Worm (Caenorhabditis elegans): ENCODE data around the gene dpy-27.
"Not testable (repeated sequence)": the region's sequence is repeated elsewhere in the genome, so short reads cannot be mapped to it uniquely, and the experiment has no call there.

dpy-27 gene

ce11 chrIII:3843514-3843913 lies 24.0 kb upstream of the dpy-27 start, which contains the start of gene C36A4.4:
C36A4.4 (minus strand) TSS chrIII:3843614.
- TF ChIP-seq F37B4.10 (GFP tag; IDR thresholded peaks at IDR 0.05); F57C9.4 (tag; optimal IDR thresholded peaks at IDR 0.05); ztf-3 (GFP tag; optimal IDR thresholded peaks at IDR 0.05): not testable (repeated sequence)

- not testable (repeated sequence) for TF ChIP-seq snpc-3.4, K12H6.12, F10E7.11 (tag; optimal IDR thresholded peaks at IDR 0.05)
Measured at ce11 chrIII:3840279-3840678, 20.8 kb upstream of the dpy-27 start, which contains the start of gene C36A4.11. C36A4.11 (plus strand) TSS chrIII:3840579.

DNA sequence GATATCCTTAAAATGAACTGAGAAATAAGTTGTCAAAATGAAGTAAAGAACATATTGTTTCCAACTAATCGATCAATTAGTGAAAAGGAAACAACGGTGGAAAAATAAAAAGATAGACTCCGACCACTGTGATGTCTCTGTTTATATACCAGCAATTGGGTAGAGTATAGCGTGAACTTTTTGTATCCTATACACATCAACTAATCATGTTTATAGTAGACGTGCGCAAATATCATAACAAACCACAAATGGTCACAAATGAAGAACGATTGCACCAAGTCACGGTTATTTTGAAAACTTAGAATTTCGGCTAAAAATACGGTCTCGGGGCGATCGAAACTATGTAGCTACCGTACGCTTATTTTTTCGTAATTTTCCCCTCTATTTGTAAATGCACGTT lies 20.2 kb upstream of the dpy-27 start, which contains the start of gene cyp-25A3:
Gene cyp-25A3, minus strand, starts transcription at position 101 of the 400 bp plus-strand sequence.
- TF ChIP-seq ekl-4 (GFP tag; IDR thresholded peaks at IDR 0.05) = no peak
- no peak for TF ChIP-seq ztf-25 (GFP tag; IDR thresholded peaks at IDR 0.05)
- TF ChIP-seq athp-1 (tag; optimal IDR thresholded peaks at IDR 0.05) = no peak
- no peak for TF ChIP-seq ztf-18 (tag; optimal IDR thresholded peaks at IDR 0.05)
- no peak for TF ChIP-seq tlf-1 (GFP tag; optimal IDR thresholded peaks at IDR 0.05)
- no peak for TF ChIP-seq C17E4.6 (GFP tag; IDR thresholded peaks at IDR 0.05)
- no peak for TF ChIP-seq T07F8.4 (tag; optimal IDR thresholded peaks at IDR 0.05)
- no peak for TF ChIP-seq akir-1 (GFP tag; optimal IDR thresholded peaks at IDR 0.05)
- no peak for TF ChIP-seq rcor-1 (GFP tag; IDR thresholded peaks at IDR 0.05)
- no peak for TF ChIP-seq F55B11.4 (tag; optimal IDR thresholded peaks at IDR 0.05; ENCODE audit: borderline replicate concordance, insufficient read depth)
- no peak for TF ChIP-seq unc-130 (GFP tag; optimal IDR thresholded peaks at IDR 0.05)
- no peak for TF ChIP-seq hlh-26 (GFP tag; conservative IDR thresholded peaks at IDR 0.05)
- no peak for TF ChIP-seq T26A5.8 (tag; optimal IDR thresholded peaks at IDR 0.05)
- TF ChIP-seq F57C9.4 (tag; optimal IDR thresholded peaks at IDR 0.05) = no peak
- no peak for TF ChIP-seq tbx-9 (tag; optimal IDR thresholded peaks at IDR 0.05; ENCODE audit: borderline replicate concordance)

- TF ChIP-seq Y79H2A.3 (GFP tag; conservative IDR thresholded peaks at IDR 0.05) (no peak), ceh-40 (GFP tag; IDR thresholded peaks at IDR 0.05) (no peak), nhr-80 (tag; optimal IDR thresholded peaks at IDR 0.05) (peak; percentile 78), hmg-1.2 (GFP tag; IDR thresholded peaks at IDR 0.05) (no peak)
Measured at ce11 chrIII:3834800-3835271, 15.4 kb upstream of the dpy-27 start, which contains the start of gene cyp-25A2. cyp-25A2 (plus strand) TSS chrIII:3835221.

DNA sequence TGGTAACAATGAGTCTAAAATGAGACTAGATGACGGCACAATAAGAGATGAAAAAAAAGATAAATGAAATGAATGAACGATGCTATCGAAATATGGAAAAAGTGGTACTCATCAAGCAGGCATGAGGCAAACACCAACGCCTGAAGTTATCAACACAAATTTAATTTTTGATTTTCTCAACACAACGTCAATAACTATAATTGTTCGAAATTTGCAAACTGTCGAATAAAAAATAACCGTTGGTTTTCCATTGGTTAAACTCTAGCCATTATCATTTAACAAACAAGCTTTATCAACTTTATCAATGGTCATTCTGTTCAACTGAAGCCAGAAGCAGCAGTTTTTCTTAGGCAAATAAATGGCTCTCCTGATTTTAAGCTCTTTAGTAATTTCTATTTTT lies 12.8 kb upstream of the dpy-27 start, which contains the start of gene cyp-25A1:
Gene cyp-25A1, plus strand, starts transcription at position 301 of the 400 bp plus-strand sequence.
- TF ChIP-seq C17E4.6 (GFP tag; IDR thresholded peaks at IDR 0.05) (no peak), F10E7.11 (tag; optimal IDR thresholded peaks at IDR 0.05) (no peak), F33H1.4 (GFP tag; IDR thresholded peaks at IDR 0.05) (no peak), egl-18 (GFP tag; IDR thresholded peaks at IDR 0.05) (no peak)

DNA sequence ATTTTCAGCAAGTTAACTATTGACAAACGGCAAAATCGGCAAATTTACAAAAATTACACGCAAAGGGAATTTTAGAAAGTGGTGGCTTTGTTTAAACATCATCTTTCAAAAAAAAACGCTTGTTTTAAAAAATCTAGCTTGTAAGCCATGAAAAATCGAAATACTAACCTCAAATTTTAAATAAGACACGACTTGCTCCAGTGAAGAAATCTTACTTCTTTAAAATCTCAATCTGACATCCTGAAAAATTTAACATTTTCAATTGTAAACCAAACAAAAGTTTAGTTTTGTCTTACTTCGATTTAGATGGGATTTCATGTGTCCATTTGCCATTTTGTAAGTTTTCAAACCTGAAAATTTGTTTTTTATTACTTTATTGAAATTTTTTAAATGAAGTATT lies 12.3 kb upstream of the dpy-27 start:
- TF ChIP-seq sdz-38 (tag; optimal IDR thresholded peaks at IDR 0.05) (no peak), unc-130 (GFP tag; optimal IDR thresholded peaks at IDR 0.05) (no peak), dox-1 (GFP tag; IDR thresholded peaks at IDR 0.05) (no peak), ztf-22 (GFP tag; optimal IDR thresholded peaks at IDR 0.05) (no peak), sptf-2 (GFP tag; optimal IDR thresholded peaks at IDR 0.05) (no peak), F22D6.2 (tag; optimal IDR thresholded peaks at IDR 0.05) (no peak), let-607 (tag; optimal IDR thresholded peaks at IDR 0.05) (no peak), xnd-1 (tag; optimal IDR thresholded peaks at IDR 0.05) (no peak), chd-7 (tag; optimal IDR thresholded peaks at IDR 0.05) (no peak), ama-1 (optimal IDR thresholded peaks at IDR 0.05) (no peak), ama-1 (GFP tag; optimal IDR thresholded peaks at IDR 0.05) (no peak), snpc-3.4 (tag; optimal IDR thresholded peaks at IDR 0.05) (no peak), ekl-4 (GFP tag; IDR thresholded peaks at IDR 0.05) (no peak), pha-4 (tag; optimal IDR thresholded peaks at IDR 0.05) (no peak), pbrm-1 (GFP tag; IDR thresholded peaks at IDR 0.05) (no peak), ztf-26 (tag; optimal IDR thresholded peaks at IDR 0.05) (no peak), Y53F4B.3 (GFP tag; IDR thresholded peaks at IDR 0.05) (no peak)
